Worm (Caenorhabditis elegans): ENCODE measurements around the gene acs-4.
A peak's percentile ranks its signal among the peaks of the same experiment; 100 is the strongest.

The acs-4 gene

DNA sequence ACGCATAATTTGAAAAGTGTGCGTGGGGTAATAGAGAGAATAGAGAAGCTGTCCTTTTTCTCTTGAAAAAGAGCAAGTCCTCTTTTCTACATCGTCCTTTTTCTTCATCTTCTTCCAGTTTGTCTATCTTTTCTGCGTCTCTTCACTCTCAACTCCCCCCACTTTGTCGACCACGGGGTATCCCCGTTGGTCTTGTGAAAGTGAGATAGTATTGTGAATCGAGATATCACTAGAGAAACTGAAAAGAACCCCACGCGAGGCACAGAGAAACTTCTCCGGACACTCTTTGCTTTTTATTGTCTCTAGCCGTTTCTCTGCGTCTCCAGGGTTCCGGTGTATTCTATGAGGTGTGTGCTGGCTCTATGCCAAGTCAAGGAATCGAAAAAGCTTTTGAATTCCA, 12.0 kb upstream of the acs-4 start (continued):
- TF ChIP-seq lin-13 (GFP tag; optimal IDR thresholded peaks at IDR 0.05) = peak; percentile 89
- TF ChIP-seq C04F5.9 (tag; optimal IDR thresholded peaks at IDR 0.05) = peak; percentile 43
- TF ChIP-seq snu-23 (GFP tag; optimal IDR thresholded peaks at IDR 0.05) = peak; percentile 97
- TF ChIP-seq nhr-71 (tag; optimal IDR thresholded peaks at IDR 0.05) = peak; percentile 99
- TF ChIP-seq fos-1 (tag; optimal IDR thresholded peaks at IDR 0.05) = peak; percentile 91
- TF ChIP-seq snpc-4 (tag; optimal IDR thresholded peaks at IDR 0.05) = peak; percentile 68
- peak; percentile 93 for TF ChIP-seq isw-1 (GFP tag; IDR thresholded peaks at IDR 0.05)
- peak; percentile 70 for TF ChIP-seq blmp-1 (tag; optimal IDR thresholded peaks at IDR 0.05)
- no peak for TF ChIP-seq ces-1 (GFP tag; optimal IDR thresholded peaks at IDR 0.05)
- TF ChIP-seq dsc-1 (tag; optimal IDR thresholded peaks at IDR 0.05) = peak; percentile 86
- TF ChIP-seq nhr-47 (tag; optimal IDR thresholded peaks at IDR 0.05) = peak; percentile 95
- peak; percentile 91 for TF ChIP-seq fkh-10 (GFP tag; optimal IDR thresholded peaks at IDR 0.05)
- no peak for TF ChIP-seq Y116A8C.19 (tag; optimal IDR thresholded peaks at IDR 0.05; ENCODE audit: borderline replicate concordance)
- no peak for TF ChIP-seq unc-62 (GFP tag; optimal IDR thresholded peaks at IDR 0.05)
- peak; percentile 99 for TF ChIP-seq lin-14 (GFP tag; optimal IDR thresholded peaks at IDR 0.05)
- TF ChIP-seq lin-15B (tag; optimal IDR thresholded peaks at IDR 0.05) = peak; percentile 66
- TF ChIP-seq hpl-2 (GFP tag; optimal IDR thresholded peaks at IDR 0.05) = peak; percentile 75
- no peak for TF ChIP-seq nhr-84 (tag; optimal IDR thresholded peaks at IDR 0.05)
- TF ChIP-seq mef-2 (tag; optimal IDR thresholded peaks at IDR 0.05) = no peak
- TF ChIP-seq elt-2 (tag; optimal IDR thresholded peaks at IDR 0.05) = peak; percentile 80
- TF ChIP-seq tbx-2 (tag; optimal IDR thresholded peaks at IDR 0.05) = peak; percentile 96
- no peak for TF ChIP-seq nhr-28 (tag; optimal IDR thresholded peaks at IDR 0.05)
- peak; percentile 71 for TF ChIP-seq unc-98 (GFP tag; IDR thresholded peaks at IDR 0.05)
- TF ChIP-seq ets-5 (GFP tag; IDR thresholded peaks at IDR 0.05) = no peak
- TF ChIP-seq egl-27 (tag; optimal IDR thresholded peaks at IDR 0.05) = peak; percentile 100
- peak; percentile 92 for TF ChIP-seq nhr-11 (tag; optimal IDR thresholded peaks at IDR 0.05)
- peak; percentile 93 for TF ChIP-seq nhr-19 (GFP tag; conservative IDR thresholded peaks at IDR 0.05)
- peak; percentile 13 for TF ChIP-seq fkh-4 (tag; optimal IDR thresholded peaks at IDR 0.05; ENCODE audit: borderline replicate concordance)
- TF ChIP-seq lsy-2 (tag; optimal IDR thresholded peaks at IDR 0.05) = peak; percentile 92 to 94
- no peak for TF ChIP-seq hlh-17 (GFP tag; optimal IDR thresholded peaks at IDR 0.05; ENCODE audit: borderline replicate concordance)
- no peak for TF ChIP-seq unc-30 (tag; optimal IDR thresholded peaks at IDR 0.05)
- peak; percentile 49 for TF ChIP-seq zip-4 (GFP tag; optimal IDR thresholded peaks at IDR 0.05)
- TF ChIP-seq nhr-237 (tag; optimal IDR thresholded peaks at IDR 0.05) = peak; percentile 52
- no peak for TF ChIP-seq C34B4.2 (tag; optimal IDR thresholded peaks at IDR 0.05)
- no peak for TF ChIP-seq F16B12.6 (tag; optimal IDR thresholded peaks at IDR 0.05)
- peak; percentile 57 for TF ChIP-seq unc-130 (tag; optimal IDR thresholded peaks at IDR 0.05)
- peak; percentile 94 for TF ChIP-seq ztf-4 (tag; optimal IDR thresholded peaks at IDR 0.05)
- peak; percentile 88 for TF ChIP-seq jun-1 (tag; optimal IDR thresholded peaks at IDR 0.05)
- TF ChIP-seq ceh-90 (tag; optimal IDR thresholded peaks at IDR 0.05) = no peak
- TF ChIP-seq efl-3 (GFP tag; optimal IDR thresholded peaks at IDR 0.05) = no peak
- TF ChIP-seq pqm-1 (tag; optimal IDR thresholded peaks at IDR 0.05) = peak; percentile 51
- TF ChIP-seq ztf-11 (tag; optimal IDR thresholded peaks at IDR 0.05) = peak in 1 of 2 experiments; percentile 43
- peak; percentile 88 for TF ChIP-seq xbp-1 (tag; optimal IDR thresholded peaks at IDR 0.05)
- no peak for TF ChIP-seq sptf-1 (tag; optimal IDR thresholded peaks at IDR 0.05)
- TF ChIP-seq ama-1 (optimal IDR thresholded peaks at IDR 0.05) = peak; percentile 83
- TF ChIP-seq lin-39 (tag; optimal IDR thresholded peaks at IDR 0.05) = peak; percentile 72
- peak; percentile 90 for TF ChIP-seq rnt-1 (tag; optimal IDR thresholded peaks at IDR 0.05)
- TF ChIP-seq sox-4 (tag; optimal IDR thresholded peaks at IDR 0.05) = peak; percentile 62
- peak in 3 of 6 experiments; percentile 16 to 85 (median 49) for TF ChIP-seq elt-3 (tag; optimal IDR thresholded peaks at IDR 0.05)
- peak; percentile 86 for TF ChIP-seq irx-1 (tag; optimal IDR thresholded peaks at IDR 0.05)
- peak; percentile 97 for TF ChIP-seq unc-86 (tag; optimal IDR thresholded peaks at IDR 0.05)
- TF ChIP-seq aha-1 (tag; optimal IDR thresholded peaks at IDR 0.05) = peak; percentile 34
- peak; percentile 69 for TF ChIP-seq aly-2 (tag; optimal IDR thresholded peaks at IDR 0.05)
- peak; percentile 94 for TF ChIP-seq mep-1 (tag; optimal IDR thresholded peaks at IDR 0.05)
